Worm (Caenorhabditis elegans) whole organism, L3 larva: ENCODE data around the gene Y17G7B.17.

Source experiments
- lin-39 ChIP-seq: fragments of 150-350 bp; optimal IDR thresholded peaks from 2 replicates; lab custom pipeline; 2018; ENCODE audit warnings: missing biosample characterization, missing genetic modification reagents, missing genetic modification characterization
- nhr-28 ChIP-seq: fragments of 150-350 bp; optimal IDR thresholded peaks from 2 replicates; lab custom pipeline; 2014; ENCODE audit warnings: missing biosample characterization, missing genetic modification characterization
- ztf-4 ChIP-seq: fragments of 150-350 bp; optimal IDR thresholded peaks from 2 replicates; lab custom pipeline; 2014; ENCODE audit warnings: missing biosample characterization, missing genetic modification characterization

DNA sequence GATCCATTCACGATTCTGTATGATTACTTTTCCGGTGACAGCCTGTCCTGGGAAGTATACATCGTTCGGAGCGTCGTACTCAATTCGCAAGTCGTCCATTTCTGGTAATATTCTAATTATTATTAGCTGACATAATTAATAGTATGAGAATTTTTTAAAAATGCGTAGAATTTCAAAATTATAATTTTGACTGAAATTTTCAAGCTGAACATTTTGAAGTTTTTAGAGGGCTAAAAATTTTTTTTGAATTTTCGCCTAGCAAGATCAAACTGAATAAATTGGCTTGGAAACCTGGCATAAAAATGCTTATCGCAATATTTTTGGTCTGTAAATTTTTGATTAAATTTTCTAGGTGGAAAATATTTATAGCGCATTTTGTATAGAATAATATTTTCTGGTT is 37.3 kb downstream of the Y17G7B.17 start, which contains the start of gene arrd-7:
- TF ChIP-seq nhr-28 (no peak), ztf-4 (tag; lab: Kevin White, UChicago) (no peak), lin-39 (tag; lab: Kevin White, UChicago) (no peak)
